Fruit fly (Drosophila melanogaster) whole organism, embryonic: ENCODE data around the gene mav.

Source experiments
- CG10654 ChIP-seq: fragments of 200-800 bp; sonication (Bioruptor generic); optimal IDR thresholded peaks from 2 replicates; lab custom pipeline; 2016; ENCODE audit warnings: missing biosample characterization, missing genetic modification characterization
- CG12299 ChIP-seq: fragments of 200-800 bp; sonication (Bioruptor generic); optimal IDR thresholded peaks from 2 replicates; lab custom pipeline; 2018; ENCODE audit warnings: missing biosample characterization, mild to moderate bottlenecking, missing genetic modification characterization
- CG12659 ChIP-seq: fragments of 200-800 bp; sonication (Bioruptor generic); optimal IDR thresholded peaks from 3 replicates; lab custom pipeline; 2017; ENCODE audit warnings: mild to moderate bottlenecking, missing biosample characterization, missing genetic modification reagents, missing genetic modification characterization
- CG13123 ChIP-seq: fragments of 200-800 bp; sonication (Bioruptor generic); optimal IDR thresholded peaks from 2 replicates; lab custom pipeline; 2016; ENCODE audit warnings: missing biosample characterization, missing genetic modification characterization
- CG14014 ChIP-seq: fragments of 200-800 bp; sonication (Bioruptor generic); IDR thresholded peaks from 2 replicates; pipeline ENCODE4 v1.3.6; 2022; ENCODE audit warnings: missing biosample characterization, missing genetic modification characterization
- CG1602 ChIP-seq: fragments of 200-800 bp; sonication (Bioruptor generic); optimal IDR thresholded peaks from 3 replicates; lab custom pipeline; 2016; ENCODE audit warnings: missing biosample characterization, missing genetic modification characterization
- CG1603 ChIP-seq: fragments of 200-800 bp; sonication (Bioruptor generic); optimal IDR thresholded peaks from 2 replicates; lab custom pipeline; 2019; ENCODE audit warnings: missing biosample characterization, mild to moderate bottlenecking, missing genetic modification characterization, moderate library complexity
- CG16813 ChIP-seq: fragments of 200-800 bp; sonication (Bioruptor generic); IDR thresholded peaks from 3 replicates; pipeline ENCODE4 v1.3.6; 2022; ENCODE audit warnings: missing biosample characterization, missing genetic modification characterization; ENCODE audit not compliant: partially characterized antibody
- CG17359 ChIP-seq: fragments of 200-800 bp; sonication (Bioruptor generic); optimal IDR thresholded peaks from 3 replicates; lab custom pipeline; 2018; ENCODE audit warnings: missing biosample characterization, mild to moderate bottlenecking, missing genetic modification characterization, moderate library complexity
- CG17361 ChIP-seq: fragments of 200-800 bp; sonication (Bioruptor generic); IDR thresholded peaks from 3 replicates; pipeline ENCODE4 v1.3.6; 2022; ENCODE audit warnings: missing biosample characterization, missing genetic modification characterization
- CG17802 ChIP-seq: fragments of 200-800 bp; sonication (Bioruptor generic); optimal IDR thresholded peaks from 2 replicates; lab custom pipeline; 2018; ENCODE audit warnings: missing biosample characterization, mild to moderate bottlenecking, missing genetic modification characterization, moderate library complexity
- CG2120 ChIP-seq: fragments of 200-800 bp; sonication (Bioruptor generic); optimal IDR thresholded peaks from 3 replicates; lab custom pipeline; 2016; ENCODE audit warnings: missing biosample characterization, missing genetic modification characterization
- CG31365 ChIP-seq: fragments of 200-800 bp; sonication (Bioruptor generic); optimal IDR thresholded peaks from 2 replicates; lab custom pipeline; 2018; ENCODE audit warnings: missing biosample characterization, mild to moderate bottlenecking, missing genetic modification characterization
- CG32767 ChIP-seq: fragments of 200-800 bp; sonication (Bioruptor generic); IDR thresholded peaks from 2 replicates; pipeline ENCODE4 v1.3.6; 2022; ENCODE audit warnings: missing biosample characterization, missing genetic modification characterization
- CG34422 ChIP-seq: fragments of 200-800 bp; sonication (Bioruptor generic); IDR thresholded peaks from 3 replicates; pipeline ENCODE4 v1.3.6; 2022; ENCODE audit warnings: missing biosample characterization, missing genetic modification characterization
- CG6272 ChIP-seq: fragments of 200-800 bp; sonication (Bioruptor generic); IDR thresholded peaks from 2 replicates; pipeline ENCODE4 v1.3.6; 2022; ENCODE audit warnings: missing biosample characterization, missing genetic modification characterization
- CG6813 ChIP-seq: fragments of 200-800 bp; sonication (Bioruptor generic); optimal IDR thresholded peaks from 2 replicates; lab custom pipeline; 2017; ENCODE audit warnings: missing biosample characterization, missing genetic modification characterization, mild to moderate bottlenecking, moderate library complexity, missing genetic modification reagents
- CG6854 ChIP-seq: fragments of 200-800 bp; sonication (Bioruptor generic); optimal IDR thresholded peaks from 3 replicates; lab custom pipeline; 2017; ENCODE audit warnings: missing biosample characterization, mild to moderate bottlenecking, missing genetic modification characterization
- CG8290 ChIP-seq, 3 experiments: fragments of 200-800 bp; sonication (Bioruptor generic); optimal IDR thresholded peaks; 2 replicates each; lab custom pipeline; 2016 to 2019; ENCODE audit warnings: missing biosample characterization in 3 of 3, missing genetic modification characterization in 3 of 3, mild to moderate bottlenecking in 2 of 3, moderate library complexity in 1 of 3
- CG8944 ChIP-seq: fragments of 200-800 bp; sonication (Bioruptor generic); optimal IDR thresholded peaks from 3 replicates; lab custom pipeline; 2016; ENCODE audit warnings: missing biosample characterization, missing genetic modification characterization
- Deaf1 ChIP-seq: fragments of 200-800 bp; optimal IDR thresholded peaks from 3 replicates; lab custom pipeline; 2019; ENCODE audit warnings: missing biosample characterization, mild to moderate bottlenecking, missing genetic modification characterization, moderate library complexity
- E2f1 ChIP-seq: fragments of 200-800 bp; sonication (Bioruptor generic); IDR thresholded peaks from 2 replicates; pipeline ENCODE4 v1.3.6; 2022; ENCODE audit warnings: missing biosample characterization, missing genetic modification characterization
- Ets97D ChIP-seq: fragments of 200-800 bp; sonication (Bioruptor generic); optimal IDR thresholded peaks from 3 replicates; lab custom pipeline; 2016; ENCODE audit warnings: missing biosample characterization, missing genetic modification characterization
- Gsc ChIP-seq: fragments of 200-800 bp; sonication (Bioruptor generic); IDR thresholded peaks from 2 replicates; pipeline ENCODE4 v1.3.6; 2022; ENCODE audit warnings: missing biosample characterization, missing genetic modification characterization
- HHEX ChIP-seq: fragments of 200-800 bp; sonication (Bioruptor generic); optimal IDR thresholded peaks from 3 replicates; lab custom pipeline; 2017; ENCODE audit warnings: missing biosample characterization, mild to moderate bottlenecking, missing genetic modification characterization, missing genetic modification reagents
- HmgZ ChIP-seq: fragments of 200-800 bp; sonication (Bioruptor generic); optimal IDR thresholded peaks from 2 replicates; lab custom pipeline; 2018; ENCODE audit warnings: missing biosample characterization, mild to moderate bottlenecking, missing genetic modification characterization
- Hmr ChIP-seq: fragments of 200-800 bp; sonication (Bioruptor generic); optimal IDR thresholded peaks from 3 replicates; lab custom pipeline; 2017; ENCODE audit warnings: mild to moderate bottlenecking, missing biosample characterization, missing genetic modification reagents, missing genetic modification characterization
- Hr39 ChIP-seq: fragments of >200 bp; optimal IDR thresholded peaks from 2 replicates; lab custom pipeline; 2017
- Lim3 ChIP-seq: fragments of 200-800 bp; sonication (Bioruptor generic); IDR thresholded peaks from 2 replicates; pipeline ENCODE4 v1.3.6; 2022; ENCODE audit warnings: missing biosample characterization, missing genetic modification characterization
- MESR4 ChIP-seq: fragments of 200-800 bp; sonication (Bioruptor generic); optimal IDR thresholded peaks from 2 replicates; lab custom pipeline; 2018; ENCODE audit warnings: missing biosample characterization, mild to moderate bottlenecking, missing genetic modification characterization, moderate library complexity
- Med ChIP-seq: fragments of 200-800 bp; sonication (Bioruptor generic); peaks from one replicate; lab custom pipeline; 2016; ENCODE audit warnings: missing biosample characterization, missing genetic modification characterization, mild to moderate bottlenecking, inconsistent platforms, moderate library complexity
- Nf-YB ChIP-seq: fragments of 200-800 bp; sonication (Bioruptor generic); optimal IDR thresholded peaks from 3 replicates; lab custom pipeline; 2019; ENCODE audit warnings: missing biosample characterization, mild to moderate bottlenecking, missing genetic modification characterization, moderate library complexity
- Rx ChIP-seq: fragments of 200-800 bp; sonication (Bioruptor generic); IDR thresholded peaks from 2 replicates; pipeline ENCODE4 v1.3.6; 2022; ENCODE audit warnings: missing biosample characterization, missing genetic modification characterization
- Vsx1 ChIP-seq: fragments of 200-800 bp; sonication (Bioruptor generic); optimal IDR thresholded peaks from 2 replicates; lab custom pipeline; 2017; ENCODE audit warnings: missing biosample characterization, mild to moderate bottlenecking, missing genetic modification characterization, missing genetic modification reagents
- aop ChIP-seq: fragments of 200-800 bp; sonication (Bioruptor generic); IDR thresholded peaks from 2 replicates; pipeline ENCODE4 v1.3.6; 2022; ENCODE audit warnings: missing biosample characterization, missing genetic modification characterization
- dmrt99B ChIP-seq: fragments of 200-800 bp; sonication (Bioruptor generic); optimal IDR thresholded peaks from 2 replicates; lab custom pipeline; 2018; ENCODE audit warnings: missing biosample characterization, mild to moderate bottlenecking, missing genetic modification characterization, moderate library complexity
- gem ChIP-seq: fragments of 200-800 bp; sonication (Bioruptor generic); optimal IDR thresholded peaks from 2 replicates; lab custom pipeline; 2019; ENCODE audit warnings: missing biosample characterization, mild to moderate bottlenecking, missing genetic modification characterization, moderate library complexity
- inv ChIP-seq: fragments of 200-800 bp; sonication (Bioruptor generic); IDR thresholded peaks from 2 replicates; pipeline ENCODE4 v1.3.6; 2022; ENCODE audit warnings: missing biosample characterization, missing genetic modification characterization; ENCODE audit not compliant: partially characterized antibody
- lbe ChIP-seq: fragments of 200-800 bp; sonication (Bioruptor generic); optimal IDR thresholded peaks from 2 replicates; lab custom pipeline; 2016; ENCODE audit warnings: missing biosample characterization, mild to moderate bottlenecking, missing genetic modification characterization
- peb ChIP-seq: fragments of 200-800 bp; sonication (Bioruptor generic); IDR thresholded peaks from 2 replicates; pipeline ENCODE4 v1.3.6; 2022; ENCODE audit warnings: missing biosample characterization, missing genetic modification characterization
- phol ChIP-seq: fragments of 200-800 bp; sonication (Bioruptor generic); optimal IDR thresholded peaks from 3 replicates; lab custom pipeline; 2018; ENCODE audit warnings: missing biosample characterization, mild to moderate bottlenecking, missing genetic modification characterization, moderate library complexity
- repo ChIP-seq: fragments of 200-800 bp; sonication (Bioruptor generic); optimal IDR thresholded peaks from 2 replicates; lab custom pipeline; 2016; ENCODE audit warnings: missing biosample characterization, missing genetic modification characterization
- sens-2 ChIP-seq: fragments of 200-800 bp; sonication (Bioruptor generic); IDR thresholded peaks from 2 replicates; pipeline ENCODE4 v1.3.6; 2022; ENCODE audit warnings: missing biosample characterization, missing genetic modification characterization
- shn ChIP-seq: fragments of 200-800 bp; sonication (Bioruptor generic); optimal IDR thresholded peaks from 3 replicates; lab custom pipeline; 2016; ENCODE audit warnings: missing biosample characterization, missing genetic modification characterization
- sna ChIP-seq: fragments of 200-800 bp; sonication (Bioruptor generic); IDR thresholded peaks from 2 replicates; pipeline ENCODE4 v1.3.6; 2022; ENCODE audit warnings: missing biosample characterization, missing genetic modification characterization; ENCODE audit not compliant: partially characterized antibody
- sr ChIP-seq: fragments of 200-800 bp; sonication (Bioruptor generic); IDR thresholded peaks from 3 replicates; pipeline ENCODE4 v1.3.6; 2022; ENCODE audit warnings: missing biosample characterization, missing genetic modification characterization
- ssp ChIP-seq: fragments of 200-800 bp; sonication (Bioruptor generic); IDR thresholded peaks from 2 replicates; pipeline ENCODE4 v1.3.6; 2022; ENCODE audit warnings: missing biosample characterization, missing genetic modification characterization
- tup ChIP-seq: fragments of 200-800 bp; sonication (Bioruptor generic); optimal IDR thresholded peaks from 2 replicates; lab custom pipeline; 2016; ENCODE audit warnings: missing biosample characterization, mild to moderate bottlenecking, missing genetic modification characterization, moderate library complexity
- vfl ChIP-seq: fragments of 200-800 bp; sonication (Bioruptor generic); optimal IDR thresholded peaks from 2 replicates; lab custom pipeline; 2016; ENCODE audit warnings: missing biosample characterization, missing genetic modification characterization

The mav gene

dm6 chr4:610398-611319, 15.2 kb downstream of the mav start, which contains the start of gene Eph (continued):
- TF ChIP-seq Nf-YB (GFP tag; lab: Kevin White, UChicago), result no peak
- TF ChIP-seq CG17359, result peak; percentile 97
- TF ChIP-seq dmrt99B (tag; lab: Kevin White, UChicago), result no peak
- TF ChIP-seq inv (GFP tag; lab: Robert Waterston, UW), result no peak
- peak; percentile 95 for TF ChIP-seq CG17802 (tag; lab: Kevin White, UChicago)
- no peak for TF ChIP-seq Gsc (GFP tag; lab: Robert Waterston, UW)
- TF ChIP-seq gem (tag; lab: Kevin White, UChicago), result no peak
- TF ChIP-seq repo, result no peak
- no peak for TF ChIP-seq CG6813 (GFP tag; lab: Kevin White, UChicago)
- no peak for TF ChIP-seq Deaf1 (tag; lab: Kevin White, UChicago)
- peak; percentile 52 for TF ChIP-seq CG12659 (GFP tag; lab: Kevin White, UChicago)
- TF ChIP-seq lbe (GFP tag; lab: Kevin White, UChicago), result peak; percentile 36
- no peak for TF ChIP-seq E2f1 (GFP tag; lab: Robert Waterston, UW)
- no peak for TF ChIP-seq peb
- TF ChIP-seq Hr39, result no peak
- TF ChIP-seq Rx (GFP tag; lab: Robert Waterston, UW), result no peak
- TF ChIP-seq Hmr (GFP tag; lab: Kevin White, UChicago), result no peak
- TF ChIP-seq CG10654 (GFP tag; lab: Kevin White, UChicago), result no peak
- no peak for TF ChIP-seq sr (GFP tag; lab: Robert Waterston, UW)
- no peak for TF ChIP-seq Ets97D (GFP tag; lab: Kevin White, UChicago)
- no peak for TF ChIP-seq CG14014 (GFP tag; lab: Robert Waterston, UW)
- TF ChIP-seq HmgZ (tag; lab: Kevin White, UChicago), result no peak
- TF ChIP-seq aop, result no peak
- TF ChIP-seq CG31365 (tag; lab: Kevin White, UChicago), result no peak
- TF ChIP-seq HHEX, result no peak
- TF ChIP-seq phol, result no peak
- TF ChIP-seq CG6854, result no peak
- TF ChIP-seq CG1602 (GFP tag; lab: Kevin White, UChicago), result no peak
- TF ChIP-seq ssp (GFP tag; lab: Robert Waterston, UW), result peak; percentile 95
- TF ChIP-seq MESR4 (GFP tag; lab: Kevin White, UChicago), result peak; percentile 73
- no peak for TF ChIP-seq CG2120
- TF ChIP-seq CG17361 (GFP tag; lab: Robert Waterston, UW), result peak; percentile 27; the same call in 1 of the 3 replicates
- TF ChIP-seq shn (GFP tag; lab: Kevin White, UChicago), result no peak
- TF ChIP-seq CG12299, result no peak
- TF ChIP-seq CG6272 (GFP tag; lab: Robert Waterston, UW), result no peak
- TF ChIP-seq CG8290 (GFP tag; optimal IDR thresholded peaks at IDR 0.05; lab: Kevin White, UChicago), result peak; percentile 20
- no peak for TF ChIP-seq CG8290 (tag; optimal IDR thresholded peaks at IDR 0.05; lab: Kevin White, UChicago)
- TF ChIP-seq Vsx1 (GFP tag; lab: Kevin White, UChicago), result no peak
- no peak for TF ChIP-seq vfl (GFP tag; lab: Kevin White, UChicago)
- TF ChIP-seq CG34422 (GFP tag; lab: Robert Waterston, UW), result no peak
- TF ChIP-seq Lim3 (GFP tag; lab: Robert Waterston, UW), result no peak
- no peak for TF ChIP-seq CG8944
- no peak for TF ChIP-seq sens-2 (GFP tag; lab: Robert Waterston, UW)
- TF ChIP-seq CG16813 (GFP tag; lab: Robert Waterston, UW), result no peak
- no peak for TF ChIP-seq CG13123 (GFP tag; lab: Kevin White, UChicago)
- no peak for TF ChIP-seq tup (GFP tag; lab: Kevin White, UChicago)
- peak; percentile 53 for TF ChIP-seq Med (GFP tag; lab: Kevin White, UChicago)
- peak; percentile 99 for TF ChIP-seq CG1603 (tag; lab: Kevin White, UChicago)
- TF ChIP-seq CG32767 (GFP tag; lab: Robert Waterston, UW), result no peak
- no peak for TF ChIP-seq sna (GFP tag; lab: Robert Waterston, UW)
